Fruit fly (Drosophila melanogaster) whole organism, prepupa: ENCODE measurements around the gene CG8630.
A peak's percentile ranks its signal among the peaks of the same experiment; 100 is the strongest.

Source experiments
- Blimp-1 ChIP-seq: fragments of 200-800 bp; sonication (Bioruptor generic); optimal IDR thresholded peaks from 3 replicates; lab custom pipeline; 2017; ENCODE audit warnings: missing biosample characterization, missing genetic modification characterization, mild to moderate bottlenecking, moderate library complexity, missing genetic modification reagents
- CG10631 ChIP-seq: fragments of 200-800 bp; sonication (Bioruptor generic); optimal IDR thresholded peaks from 2 replicates; lab custom pipeline; 2016; ENCODE audit warnings: missing biosample characterization, missing genetic modification characterization
- CG10669 ChIP-seq: fragments of 200-800 bp; sonication (Bioruptor generic); optimal IDR thresholded peaks from 3 replicates; lab custom pipeline; 2018; ENCODE audit warnings: missing biosample characterization, mild to moderate bottlenecking, missing genetic modification characterization, moderate library complexity
- CG11762 ChIP-seq: fragments of 200-800 bp; sonication (Bioruptor generic); optimal IDR thresholded peaks from 3 replicates; lab custom pipeline; 2016; ENCODE audit warnings: missing biosample characterization, missing genetic modification characterization; ENCODE audit not compliant: insufficient read depth
- CG15336 ChIP-seq: fragments of 200-800 bp; sonication (Bioruptor generic); IDR thresholded peaks from 2 replicates; pipeline ENCODE4 v1.3.6; 2022; ENCODE audit warnings: missing biosample characterization, missing genetic modification characterization
- CG1621 ChIP-seq: fragments of 200-800 bp; sonication (Bioruptor generic); optimal IDR thresholded peaks from 3 replicates; lab custom pipeline; 2018; ENCODE audit warnings: missing biosample characterization, mild to moderate bottlenecking, missing genetic modification characterization
- CG16779 ChIP-seq: fragments of 200-800 bp; sonication (Bioruptor generic); optimal IDR thresholded peaks from 3 replicates; lab custom pipeline; 2017; ENCODE audit warnings: missing biosample characterization, mild to moderate bottlenecking, missing genetic modification characterization
- CG3032 ChIP-seq: fragments of 200-800 bp; optimal IDR thresholded peaks from 2 replicates; lab custom pipeline; 2019; ENCODE audit warnings: missing biosample characterization, mild to moderate bottlenecking, missing genetic modification characterization, moderate library complexity
- CG31627 ChIP-seq: fragments of 200-800 bp; sonication (Bioruptor generic); optimal IDR thresholded peaks from 3 replicates; lab custom pipeline; 2016; ENCODE audit warnings: missing biosample characterization, missing genetic modification characterization
- CG34406 ChIP-seq: fragments of 200-800 bp; sonication (Bioruptor generic); optimal IDR thresholded peaks from 3 replicates; lab custom pipeline; 2016; ENCODE audit warnings: missing biosample characterization, missing genetic modification characterization
- CG3919 ChIP-seq: fragments of 200-800 bp; sonication (Bioruptor generic); optimal IDR thresholded peaks from 3 replicates; lab custom pipeline; 2016; ENCODE audit warnings: missing biosample characterization, missing genetic modification characterization
- CG6163 ChIP-seq: fragments of 200-800 bp; sonication (Bioruptor generic); IDR thresholded peaks from 3 replicates; pipeline ENCODE4 v1.3.6; 2022; ENCODE audit warnings: missing biosample characterization, missing genetic modification characterization
- CG6276 ChIP-seq: fragments of 200-800 bp; sonication (Bioruptor generic); optimal IDR thresholded peaks from 2 replicates; lab custom pipeline; 2017; ENCODE audit warnings: missing biosample characterization, mild to moderate bottlenecking, missing genetic modification characterization
- CG6792 ChIP-seq: fragments of 200-800 bp; sonication (Bioruptor generic); optimal IDR thresholded peaks from 3 replicates; lab custom pipeline; 2016; ENCODE audit warnings: missing biosample characterization, missing genetic modification characterization
- CG6808 ChIP-seq: fragments of 200-800 bp; sonication (Bioruptor generic); optimal IDR thresholded peaks from 3 replicates; lab custom pipeline; 2017; ENCODE audit warnings: missing biosample characterization, missing genetic modification characterization, mild to moderate bottlenecking, moderate library complexity, missing genetic modification reagents
- CG6854 ChIP-seq: fragments of 200-800 bp; sonication (Bioruptor generic); optimal IDR thresholded peaks from 2 replicates; lab custom pipeline; 2017; ENCODE audit warnings: missing biosample characterization, mild to moderate bottlenecking, missing genetic modification characterization
- CG7368 ChIP-seq: fragments of 200-800 bp; sonication (Bioruptor generic); optimal IDR thresholded peaks from 3 replicates; lab custom pipeline; 2016; ENCODE audit warnings: missing biosample characterization, missing genetic modification characterization
- CG8119 ChIP-seq: fragments of 200-800 bp; sonication (Bioruptor generic); IDR thresholded peaks from 3 replicates; pipeline ENCODE4 v1.3.6; 2022; ENCODE audit warnings: missing biosample characterization, missing genetic modification characterization
- CG8319 ChIP-seq: fragments of 200-800 bp; sonication (Bioruptor generic); optimal IDR thresholded peaks from 3 replicates; lab custom pipeline; 2016; ENCODE audit warnings: missing biosample characterization, missing genetic modification characterization
- CG8632 ChIP-seq: fragments of 200-800 bp; sonication (Bioruptor generic); optimal IDR thresholded peaks from 3 replicates; lab custom pipeline; 2016; ENCODE audit warnings: missing biosample characterization, missing genetic modification characterization
- CG9139 ChIP-seq: fragments of 200-800 bp; sonication (Bioruptor generic); optimal IDR thresholded peaks from 3 replicates; lab custom pipeline; 2017; ENCODE audit warnings: missing biosample characterization, mild to moderate bottlenecking, missing genetic modification characterization
- Eip75B ChIP-seq: fragments of 200-800 bp; sonication (Bioruptor generic); optimal IDR thresholded peaks from 3 replicates; lab custom pipeline; 2016; ENCODE audit warnings: missing biosample characterization, missing genetic modification characterization
- Eip78C ChIP-seq: fragments of 200-800 bp; sonication (Bioruptor generic); peaks from one replicate; lab custom pipeline; 2016; ENCODE audit warnings: missing biosample characterization, missing genetic modification characterization
- Eip93F ChIP-seq: fragments of 200-800 bp; sonication (Bioruptor generic); optimal IDR thresholded peaks from 2 replicates; lab custom pipeline; 2016; ENCODE audit warnings: missing biosample characterization, mild to moderate bottlenecking, missing genetic modification characterization
- Ets96B ChIP-seq: fragments of 200-800 bp; optimal IDR thresholded peaks from 2 replicates; lab custom pipeline; 2019; ENCODE audit warnings: missing biosample characterization, mild to moderate bottlenecking, missing genetic modification characterization, moderate library complexity
- Gug ChIP-seq: fragments of 200-800 bp; sonication (Bioruptor generic); IDR thresholded peaks from 2 replicates; pipeline ENCODE4 v1.3.6; 2022; ENCODE audit warnings: missing biosample characterization, missing genetic modification characterization
- Hr38 ChIP-seq: sonication (Bioruptor generic); optimal IDR thresholded peaks from 2 replicates; lab custom pipeline; 2016; ENCODE audit warnings: missing biosample characterization, missing genetic modification characterization
- Hr39 ChIP-seq: fragments of 200-800 bp; sonication (Bioruptor generic); optimal IDR thresholded peaks from 2 replicates; lab custom pipeline; 2016; ENCODE audit warnings: missing biosample characterization, missing genetic modification characterization
- Met ChIP-seq: fragments of 200-800 bp; sonication (Bioruptor generic); optimal IDR thresholded peaks from 3 replicates; lab custom pipeline; 2016; ENCODE audit warnings: missing biosample characterization, missing genetic modification characterization
- Sox102F ChIP-seq: fragments of 200-800 bp; sonication (Bioruptor generic); optimal IDR thresholded peaks from 2 replicates; lab custom pipeline; 2016; ENCODE audit warnings: missing biosample characterization, mild to moderate bottlenecking, missing genetic modification characterization
- Sox15 ChIP-seq: fragments of 200-800 bp; sonication (Bioruptor generic); optimal IDR thresholded peaks from 3 replicates; lab custom pipeline; 2016; ENCODE audit warnings: missing biosample characterization, missing genetic modification characterization
- acj6 ChIP-seq: fragments of 200-800 bp; sonication (Bioruptor generic); optimal IDR thresholded peaks from 3 replicates; lab custom pipeline; 2016; ENCODE audit warnings: missing biosample characterization, missing genetic modification characterization
- cyc ChIP-seq: fragments of 200-800 bp; sonication (Bioruptor generic); optimal IDR thresholded peaks from 3 replicates; lab custom pipeline; 2016; ENCODE audit warnings: missing biosample characterization, missing genetic modification characterization
- dac ChIP-seq: fragments of 200-800 bp; sonication (Bioruptor generic); optimal IDR thresholded peaks from 2 replicates; lab custom pipeline; 2017; ENCODE audit warnings: missing biosample characterization, mild to moderate bottlenecking, missing genetic modification characterization
- eg ChIP-seq: fragments of 200-800 bp; sonication (Bioruptor generic); IDR thresholded peaks from 3 replicates; pipeline ENCODE4 v1.3.6; 2022; ENCODE audit warnings: missing biosample characterization, missing genetic modification characterization
- esn ChIP-seq: fragments of 200-800 bp; sonication (Bioruptor generic); optimal IDR thresholded peaks from 2 replicates; lab custom pipeline; 2016; ENCODE audit warnings: missing biosample characterization, mild to moderate bottlenecking, missing genetic modification characterization, moderate library complexity
- fd85E ChIP-seq: fragments of 200-800 bp; sonication (Bioruptor generic); optimal IDR thresholded peaks from 3 replicates; lab custom pipeline; 2016; ENCODE audit warnings: missing biosample characterization, missing genetic modification characterization
- fkh ChIP-seq: fragments of 200-800 bp; sonication (Bioruptor generic); optimal IDR thresholded peaks from 3 replicates; lab custom pipeline; 2017; ENCODE audit warnings: missing biosample characterization, mild to moderate bottlenecking, missing genetic modification characterization, moderate library complexity
- lz ChIP-seq: fragments of 200-800 bp; sonication (Bioruptor generic); optimal IDR thresholded peaks from 3 replicates; lab custom pipeline; 2016; ENCODE audit warnings: missing biosample characterization, missing genetic modification characterization
- net ChIP-seq: fragments of 200-800 bp; sonication (Bioruptor generic); optimal IDR thresholded peaks from 3 replicates; lab custom pipeline; 2016; ENCODE audit warnings: missing biosample characterization, missing genetic modification characterization
- pdm3 ChIP-seq: fragments of 200-800 bp; sonication (Bioruptor generic); optimal IDR thresholded peaks from 3 replicates; lab custom pipeline; 2016; ENCODE audit warnings: missing biosample characterization, missing genetic modification characterization
- salr ChIP-seq, 2 experiments: fragments of 200-800 bp; sonication (Bioruptor generic); optimal IDR thresholded peaks; 3 replicates each; lab custom pipeline; 2016 to 2018; ENCODE audit warnings: missing biosample characterization in 2 of 2, missing genetic modification characterization in 2 of 2, mild to moderate bottlenecking in 1 of 2
- spab ChIP-seq: fragments of 200-800 bp; sonication (Bioruptor generic); optimal IDR thresholded peaks from 2 replicates; lab custom pipeline; 2017; ENCODE audit warnings: missing biosample characterization, mild to moderate bottlenecking, missing genetic modification characterization, missing genetic modification reagents
- ss ChIP-seq, 2 experiments: fragments of 200-800 bp; sonication (Bioruptor generic); optimal IDR thresholded peaks; 2 replicates in 1 of 2; 3 replicates in 1 of 2; lab custom pipeline; 2017 to 2018; ENCODE audit warnings: mild to moderate bottlenecking in 2 of 2, missing biosample characterization in 2 of 2, missing genetic modification characterization in 2 of 2, moderate library complexity in 1 of 2
- svp ChIP-seq: fragments of 200-800 bp; sonication (Bioruptor generic); peaks from one replicate; lab custom pipeline; 2016; ENCODE audit warnings: missing biosample characterization, missing genetic modification characterization
- topi ChIP-seq: fragments of 200-800 bp; sonication (Bioruptor generic); optimal IDR thresholded peaks from 3 replicates; lab custom pipeline; 2016; ENCODE audit warnings: missing biosample characterization, missing genetic modification characterization

CG8630 gene

DNA sequence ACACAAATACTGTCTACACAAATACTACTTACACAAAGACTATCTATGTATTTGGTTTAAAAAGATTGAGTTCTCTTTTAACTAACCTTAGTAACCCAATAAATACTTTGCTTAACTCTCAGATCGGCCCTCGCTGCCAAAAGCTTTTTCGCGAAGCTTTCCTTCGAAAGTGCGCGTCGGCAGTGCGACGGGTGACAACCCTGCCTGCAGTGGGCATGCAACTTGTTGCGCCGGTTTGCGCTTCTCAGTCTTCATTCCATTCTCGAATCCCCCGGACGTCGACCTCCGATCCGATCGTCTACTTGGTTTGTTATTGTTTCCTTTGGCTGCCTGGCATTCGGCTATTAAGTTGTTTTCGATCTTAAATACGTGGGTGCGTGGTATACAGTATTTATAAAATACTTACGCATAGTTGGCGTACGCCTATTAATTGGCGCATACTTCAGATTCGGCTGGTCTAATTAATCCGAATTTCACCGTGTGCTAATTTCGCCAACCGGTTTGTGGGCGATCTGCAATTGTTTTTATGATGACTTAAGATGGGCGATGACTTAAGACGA is 19.3 kb upstream of the CG8630 start, which contains the start of gene CG11686 (continued):
- TF ChIP-seq CG16779 (tag; lab: Kevin White, UChicago) (no peak), CG6854 (no peak), fkh (GFP tag; lab: Kevin White, UChicago) (peak; percentile 70), Eip75B (no peak), CG10631 (GFP tag; lab: Kevin White, UChicago) (no peak), CG31627 (GFP tag; lab: Kevin White, UChicago) (no peak), Blimp-1 (GFP tag; lab: Kevin White, UChicago) (no peak), CG3919 (GFP tag; lab: Kevin White, UChicago) (no peak), CG15336 (peak; percentile 56; the same call in 1 of the 2 replicates), Gug (no peak), CG34406 (GFP tag; lab: Kevin White, UChicago) (peak; percentile 8), CG8119 (no peak), CG6792 (no peak), CG1621 (tag; lab: Kevin White, UChicago) (peak; percentile 1)
- TF ChIP-seq, all 60 proteins: peak for 14

DNA sequence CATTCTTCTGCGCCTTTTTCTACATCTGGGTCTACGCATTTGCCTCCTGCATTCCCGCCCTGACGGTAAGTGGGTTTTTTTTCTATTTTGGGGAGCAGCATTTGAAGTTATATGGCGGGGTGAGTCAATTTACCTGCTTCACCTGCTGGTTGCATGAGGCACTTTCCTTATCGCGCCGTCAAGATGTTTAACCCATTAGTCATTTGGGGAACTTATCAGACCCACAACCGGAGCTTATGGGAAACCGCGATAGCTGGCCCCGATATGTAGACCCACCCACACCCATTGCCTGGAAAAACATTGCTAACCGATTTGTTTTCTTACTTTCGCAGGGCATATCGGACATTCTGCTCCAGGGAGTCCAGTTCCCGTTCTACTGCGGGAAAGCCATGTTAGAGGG is 17.8 kb upstream of the CG8630 start:
- TF ChIP-seq CG15336 (no peak), Met (GFP tag; lab: Kevin White, UChicago) (no peak), CG6163 (no peak), Eip93F (GFP tag; lab: Kevin White, UChicago) (no peak), CG6854 (no peak), CG3919 (GFP tag; lab: Kevin White, UChicago) (no peak), CG6808 (no peak), Sox102F (GFP tag; lab: Kevin White, UChicago) (no peak), acj6 (GFP tag; lab: Kevin White, UChicago) (no peak), topi (GFP tag; lab: Kevin White, UChicago) (no peak), svp (GFP tag; lab: Kevin White, UChicago) (no peak), Hr39 (GFP tag; lab: Kevin White, UChicago) (no peak), CG34406 (GFP tag; lab: Kevin White, UChicago) (no peak), Eip75B (no peak), CG9139 (GFP tag; lab: Kevin White, UChicago) (no peak), CG10669 (GFP tag; lab: Kevin White, UChicago) (no peak), esn (no peak), pdm3 (no peak), salr (GFP tag; optimal IDR thresholded peaks at IDR 0.05; lab: Kevin White, UChicago) (no peak), CG6276 (no peak)

DNA sequence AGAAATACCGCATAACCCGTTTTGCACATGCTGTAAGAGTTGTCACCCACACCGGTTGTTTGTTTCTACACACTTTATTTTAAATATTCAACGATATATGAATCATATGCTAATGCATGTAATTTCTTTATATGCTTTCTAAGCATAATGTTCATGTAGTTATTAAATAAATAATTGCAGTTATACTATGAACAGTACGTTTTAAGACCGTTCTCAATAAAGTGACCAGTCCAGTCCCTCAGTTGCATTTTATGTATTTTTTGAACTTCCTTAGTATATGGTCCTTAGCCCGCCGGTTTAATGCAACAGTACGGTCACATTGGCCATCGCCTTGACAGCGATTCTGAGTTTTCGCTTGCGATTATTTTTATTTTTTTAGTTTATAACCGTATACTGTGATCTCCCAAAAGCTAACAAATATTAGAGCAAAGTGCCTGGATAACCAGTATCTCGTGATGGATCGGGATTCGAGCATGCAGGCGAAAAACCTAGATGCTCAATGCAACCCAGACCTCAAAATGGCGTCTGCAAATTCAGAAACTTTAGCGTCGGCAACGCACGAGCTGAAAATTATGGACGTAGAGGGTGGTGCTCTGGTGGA is 15.4 kb upstream of the CG8630 start, which contains the start of gene Ravus:
Gene Ravus (minus strand): TSS at position 1 of the 601 bp plus-strand sequence.
- no peak for TF ChIP-seq net (GFP tag; lab: Kevin White, UChicago)
- peak; percentile 42 for TF ChIP-seq Ets96B (tag; lab: Kevin White, UChicago)
- no peak for TF ChIP-seq CG6276
- no peak for TF ChIP-seq CG1621 (tag; lab: Kevin White, UChicago)
- TF ChIP-seq eg (GFP tag; lab: Robert Waterston, UW): peak; percentile 30; the same call in 1 of the 3 replicates
- TF ChIP-seq salr (GFP tag; optimal IDR thresholded peaks at IDR 0.05; lab: Kevin White, UChicago): no peak
- no peak for TF ChIP-seq CG8119
- TF ChIP-seq CG8632 (GFP tag; lab: Kevin White, UChicago): no peak
- peak; percentile 20 for TF ChIP-seq CG7368 (GFP tag; lab: Kevin White, UChicago)
- TF ChIP-seq Hr38 (GFP tag; lab: Kevin White, UChicago): no peak
- TF ChIP-seq lz (GFP tag; lab: Kevin White, UChicago): no peak
- no peak for TF ChIP-seq CG10631 (GFP tag; lab: Kevin White, UChicago)
- TF ChIP-seq fd85E (GFP tag; lab: Kevin White, UChicago): no peak
- TF ChIP-seq dac (GFP tag; lab: Kevin White, UChicago): no peak
- no peak for TF ChIP-seq CG8319 (GFP tag; lab: Kevin White, UChicago)
- peak; percentile 61 for TF ChIP-seq esn
- TF ChIP-seq cyc (GFP tag; lab: Kevin White, UChicago): peak; percentile 52
- TF ChIP-seq CG6792: peak; percentile 15
- peak; percentile 76 for TF ChIP-seq Eip78C (GFP tag; lab: Kevin White, UChicago)
- TF ChIP-seq CG6808: no peak
- no peak for TF ChIP-seq CG9139 (GFP tag; lab: Kevin White, UChicago)
- no peak for TF ChIP-seq acj6 (GFP tag; lab: Kevin White, UChicago)
- peak; percentile 63 for TF ChIP-seq CG3032 (tag; lab: Kevin White, UChicago)
- no peak for TF ChIP-seq spab
- TF ChIP-seq Sox15 (GFP tag; lab: Kevin White, UChicago): peak; percentile 36
- TF ChIP-seq pdm3: no peak
- no peak for TF ChIP-seq CG6854
- peak; percentile 34 for TF ChIP-seq CG11762 (GFP tag; lab: Kevin White, UChicago)
- no peak for TF ChIP-seq Eip75B
- no peak for TF ChIP-seq ss (GFP tag; optimal IDR thresholded peaks at IDR 0.05; lab: Kevin White, UChicago)
- no peak for TF ChIP-seq Met (GFP tag; lab: Kevin White, UChicago)
